Worm (Caenorhabditis elegans) whole organism, late embryonic: Measurements from ENCODE around the gene ccr-4.
A peak's percentile ranks its signal among the peaks of the same experiment; 100 is the strongest.

Source experiments
- C08G9.2 ChIP-seq: sonication (generic microtip); optimal IDR thresholded peaks from 2 replicates; lab custom pipeline; 2016; ENCODE audit warnings: mild to moderate bottlenecking, missing genetic modification characterization, moderate library complexity, missing compliant biosample characterization
- C38D4.7 ChIP-seq: fragments of 200-800 bp; sonication (Bioruptor generic); optimal IDR thresholded peaks from 2 replicates; lab custom pipeline; 2018; ENCODE audit warnings: mild to moderate bottlenecking, missing genetic modification characterization, moderate library complexity, missing compliant biosample characterization
- F13H6.1 ChIP-seq: sonication (generic microtip); optimal IDR thresholded peaks from 2 replicates; lab custom pipeline; 2016; ENCODE audit warnings: missing genetic modification characterization, missing compliant biosample characterization
- K02D7.2 ChIP-seq: sonication (generic microtip); optimal IDR thresholded peaks from 2 replicates; lab custom pipeline; 2017; ENCODE audit warnings: mild to moderate bottlenecking, missing genetic modification characterization, missing compliant biosample characterization
- K09A11.1 ChIP-seq: sonication (generic microtip); optimal IDR thresholded peaks from 2 replicates; lab custom pipeline; 2017; ENCODE audit warnings: antibody characterized with exemption, mild to moderate bottlenecking, missing genetic modification characterization, missing compliant biosample characterization; ENCODE audit not compliant: insufficient read depth
- T23F11.4 ChIP-seq: fragments of 200-800 bp; sonication (Bioruptor generic); optimal IDR thresholded peaks from 2 replicates; lab custom pipeline; 2018; ENCODE audit warnings: mild to moderate bottlenecking, missing genetic modification characterization, missing compliant biosample characterization
- ahr-1 ChIP-seq: sonication (generic microtip); optimal IDR thresholded peaks from 2 replicates; lab custom pipeline; 2016; ENCODE audit warnings: missing genetic modification characterization, missing compliant biosample characterization
- ceh-18 ChIP-seq: sonication (generic microtip); optimal IDR thresholded peaks from 2 replicates; lab custom pipeline; 2016; ENCODE audit warnings: missing genetic modification characterization, missing compliant biosample characterization
- ceh-19 ChIP-seq: fragments of 200-800 bp; sonication (Bioruptor generic); optimal IDR thresholded peaks from 2 replicates; lab custom pipeline; 2018; ENCODE audit warnings: mild to moderate bottlenecking, missing genetic modification characterization, missing compliant biosample characterization
- ceh-24 ChIP-seq: sonication (generic microtip); optimal IDR thresholded peaks from 2 replicates; lab custom pipeline; 2016; ENCODE audit warnings: mild to moderate bottlenecking, missing genetic modification characterization, missing compliant biosample characterization
- ceh-30 ChIP-seq: fragments of 150-350 bp; optimal IDR thresholded peaks from 2 replicates; lab custom pipeline; 2014; ENCODE audit warnings: missing biosample characterization, missing genetic modification characterization
- ceh-31 ChIP-seq: sonication (generic microtip); optimal IDR thresholded peaks from 2 replicates; lab custom pipeline; 2016; ENCODE audit warnings: missing genetic modification characterization, missing compliant biosample characterization
- ceh-34 ChIP-seq: sonication (generic microtip); optimal IDR thresholded peaks from 2 replicates; lab custom pipeline; 2016; ENCODE audit warnings: mild to moderate bottlenecking, missing genetic modification characterization, missing compliant biosample characterization
- ceh-48 ChIP-seq: sonication (generic microtip); optimal IDR thresholded peaks from 2 replicates; lab custom pipeline; 2016; ENCODE audit warnings: missing genetic modification characterization, inconsistent platforms, missing compliant biosample characterization
- ceh-6 ChIP-seq: fragments of 200-800 bp; sonication (Bioruptor generic); optimal IDR thresholded peaks from 2 replicates; lab custom pipeline; 2018; ENCODE audit warnings: mild to moderate bottlenecking, missing genetic modification characterization, missing compliant biosample characterization
- ceh-9 ChIP-seq: sonication (generic microtip); optimal IDR thresholded peaks from 2 replicates; lab custom pipeline; 2016; ENCODE audit warnings: mild to moderate bottlenecking, missing genetic modification characterization, inconsistent platforms, missing compliant biosample characterization
- che-1 ChIP-seq: sonication (generic microtip); optimal IDR thresholded peaks from 2 replicates; lab custom pipeline; 2016; ENCODE audit warnings: mild to moderate bottlenecking, missing genetic modification characterization, missing compliant biosample characterization
- dve-1 ChIP-seq: sonication (generic microtip); optimal IDR thresholded peaks from 2 replicates; lab custom pipeline; 2017; ENCODE audit warnings: antibody characterized with exemption, mild to moderate bottlenecking, missing genetic modification characterization, missing compliant biosample characterization
- ets-4 ChIP-seq: sonication (generic microtip); optimal IDR thresholded peaks from 2 replicates; lab custom pipeline; 2016; ENCODE audit warnings: missing genetic modification characterization, missing compliant biosample characterization
- eyg-1 ChIP-seq: sonication (generic microtip); optimal IDR thresholded peaks from 2 replicates; lab custom pipeline; 2016; ENCODE audit warnings: missing genotype, missing genetic modification characterization, missing compliant biosample characterization
- fax-1 ChIP-seq: sonication (generic microtip); optimal IDR thresholded peaks from 2 replicates; lab custom pipeline; 2016; ENCODE audit warnings: missing genotype, missing genetic modification characterization, missing compliant biosample characterization
- fkh-6 ChIP-seq: sonication (generic microtip); optimal IDR thresholded peaks from 2 replicates; lab custom pipeline; 2016; ENCODE audit warnings: missing genetic modification characterization, missing compliant biosample characterization
- gmeb-2 ChIP-seq: sonication (generic microtip); optimal IDR thresholded peaks from 2 replicates; lab custom pipeline; 2016; ENCODE audit warnings: missing genetic modification characterization, inconsistent platforms, missing compliant biosample characterization
- hlh-13 ChIP-seq: fragments of 200-800 bp; sonication (Bioruptor generic); optimal IDR thresholded peaks from 2 replicates; lab custom pipeline; 2018; ENCODE audit warnings: mild to moderate bottlenecking, missing genetic modification characterization, missing compliant biosample characterization
- hlh-15 ChIP-seq: sonication (generic microtip); optimal IDR thresholded peaks from 2 replicates; lab custom pipeline; 2016; ENCODE audit warnings: missing genetic modification characterization, missing compliant biosample characterization
- hlh-30 ChIP-seq: sonication (generic microtip); optimal IDR thresholded peaks from 2 replicates; lab custom pipeline; 2017; ENCODE audit warnings: antibody characterized with exemption, missing genetic modification characterization, missing compliant biosample characterization; ENCODE audit not compliant: insufficient read depth
- hlh-6 ChIP-seq: sonication (generic microtip); optimal IDR thresholded peaks from 2 replicates; lab custom pipeline; 2016; ENCODE audit warnings: missing genotype, missing genetic modification characterization, missing compliant biosample characterization
- hlh-8 ChIP-seq: sonication (generic microtip); optimal IDR thresholded peaks from 2 replicates; lab custom pipeline; 2016; ENCODE audit warnings: missing genotype, missing genetic modification characterization, missing compliant biosample characterization
- madf-2 ChIP-seq: sonication (generic microtip); optimal IDR thresholded peaks from 2 replicates; lab custom pipeline; 2017; ENCODE audit warnings: missing genetic modification characterization, missing compliant biosample characterization
- mec-3 ChIP-seq: sonication (generic microtip); optimal IDR thresholded peaks from 2 replicates; lab custom pipeline; 2016; ENCODE audit warnings: borderline replicate concordance, missing genetic modification characterization, missing compliant biosample characterization
- nfya-1 ChIP-seq: sonication (generic microtip); optimal IDR thresholded peaks from 2 replicates; lab custom pipeline; 2017; ENCODE audit warnings: missing genetic modification characterization, mild to moderate bottlenecking, missing compliant biosample characterization, antibody characterized with exemption, moderate library complexity
- nhr-11 ChIP-seq: fragments of 150-350 bp; optimal IDR thresholded peaks from 2 replicates; lab custom pipeline; 2014; ENCODE audit warnings: missing biosample characterization, missing genetic modification characterization
- nhr-232 ChIP-seq: sonication (generic microtip); optimal IDR thresholded peaks from 2 replicates; lab custom pipeline; 2016; ENCODE audit warnings: missing genetic modification characterization, missing compliant biosample characterization
- odd-2 ChIP-seq: sonication (generic microtip); optimal IDR thresholded peaks from 2 replicates; lab custom pipeline; 2017; ENCODE audit warnings: antibody characterized with exemption, mild to moderate bottlenecking, missing genetic modification characterization, missing compliant biosample characterization
- pat-9 ChIP-seq: fragments of 200-800 bp; sonication (Bioruptor generic); optimal IDR thresholded peaks from 2 replicates; lab custom pipeline; 2018; ENCODE audit warnings: mild to moderate bottlenecking, missing genetic modification characterization, moderate library complexity, missing compliant biosample characterization
- pax-1 ChIP-seq: fragments of 150-350 bp; optimal IDR thresholded peaks from 2 replicates; lab custom pipeline; 2014; ENCODE audit warnings: missing biosample characterization, missing genetic modification characterization
- pha-4 ChIP-seq: fragments of 150-350 bp; optimal IDR thresholded peaks from 2 replicates; lab custom pipeline; 2018; ENCODE audit warnings: missing biosample characterization, missing genetic modification reagents, missing genetic modification characterization
- pros-1 ChIP-seq: fragments of 150-350 bp; optimal IDR thresholded peaks from 2 replicates; lab custom pipeline; 2014; ENCODE audit warnings: missing biosample characterization, missing genetic modification reagents, missing genetic modification characterization
- rnt-1 ChIP-seq: sonication (generic microtip); optimal IDR thresholded peaks from 2 replicates; lab custom pipeline; 2016; ENCODE audit warnings: missing genetic modification characterization, missing compliant biosample characterization
- sdc-2 ChIP-seq: sonication (generic microtip); optimal IDR thresholded peaks from 2 replicates; lab custom pipeline; 2016; ENCODE audit warnings: missing genotype, missing genetic modification characterization, missing compliant biosample characterization
- sox-2 ChIP-seq: fragments of 200-800 bp; sonication (Bioruptor generic); IDR thresholded peaks from 2 replicates; pipeline ENCODE4 v1.3.6; 2022; ENCODE audit warnings: missing genetic modification reagents, missing genetic modification characterization, missing compliant biosample characterization
- sox-4 ChIP-seq: sonication (generic microtip); optimal IDR thresholded peaks from 2 replicates; lab custom pipeline; 2017; ENCODE audit warnings: mild to moderate bottlenecking, missing genetic modification characterization, inconsistent platforms, missing compliant biosample characterization
- syd-9 ChIP-seq: sonication (generic microtip); optimal IDR thresholded peaks from 2 replicates; lab custom pipeline; 2016; ENCODE audit warnings: mild to moderate bottlenecking, missing genetic modification characterization, moderate library complexity, missing compliant biosample characterization
- tbx-7 ChIP-seq: sonication (generic microtip); optimal IDR thresholded peaks from 2 replicates; lab custom pipeline; 2016; ENCODE audit warnings: missing genotype, missing genetic modification characterization, missing compliant biosample characterization
- ttx-3 ChIP-seq: sonication (generic microtip); optimal IDR thresholded peaks from 2 replicates; lab custom pipeline; 2016; ENCODE audit warnings: missing genetic modification reagents, missing genetic modification characterization, missing compliant biosample characterization
- unc-86 ChIP-seq: sonication (generic microtip); optimal IDR thresholded peaks from 2 replicates; lab custom pipeline; 2016; ENCODE audit warnings: missing genetic modification characterization, missing compliant biosample characterization
- zip-5 ChIP-seq: sonication (generic microtip); optimal IDR thresholded peaks from 2 replicates; lab custom pipeline; 2016; ENCODE audit warnings: missing genetic modification characterization, missing compliant biosample characterization
- ztf-16 ChIP-seq: sonication (generic microtip); optimal IDR thresholded peaks from 2 replicates; lab custom pipeline; 2017; ENCODE audit warnings: missing genetic modification characterization, missing compliant biosample characterization

Gene ccr-4

ce11 chrIV:12414601-12415000 is 53.3 kb downstream of the ccr-4 start:
- TF ChIP-seq nhr-11 (tag; lab: Kevin White, UChicago) (no peak), hlh-8 (tag; lab: Kevin White, UChicago) (no peak), ceh-30 (tag; lab: Kevin White, UChicago) (no peak), pha-4 (no peak), K02D7.2 (tag; lab: Kevin White, UChicago) (no peak), rnt-1 (tag; lab: Kevin White, UChicago) (no peak), C08G9.2 (tag; lab: Kevin White, UChicago) (no peak), ceh-34 (tag; lab: Kevin White, UChicago) (no peak), dve-1 (tag; lab: Kevin White, UChicago) (no peak), nfya-1 (no peak)
- TF ChIP-seq, all 69 proteins: peak for 0

ce11 chrIV:12416629-12417404 is 55.5 kb downstream of the ccr-4 start:
- TF ChIP-seq C08G9.2 (tag; lab: Kevin White, UChicago) (no peak), ttx-3 (tag; lab: Kevin White, UChicago) (no peak), ceh-31 (tag; lab: Kevin White, UChicago) (no peak), hlh-30 (tag; lab: Kevin White, UChicago) (no peak), unc-86 (no peak), K02D7.2 (tag; lab: Kevin White, UChicago) (no peak), hlh-15 (tag; lab: Kevin White, UChicago) (no peak), eyg-1 (tag; lab: Kevin White, UChicago) (no peak), nhr-232 (tag; lab: Kevin White, UChicago) (peak; percentile 8), sdc-2 (tag; lab: Kevin White, UChicago) (no peak), T23F11.4 (GFP tag; lab: Kevin White, UChicago) (no peak), pax-1 (tag; lab: Kevin White, UChicago) (no peak), sox-2 (no peak), ceh-24 (tag; lab: Kevin White, UChicago) (no peak), fax-1 (no peak), pat-9 (tag; lab: Kevin White, UChicago) (no peak), hlh-13 (GFP tag; lab: Kevin White, UChicago) (peak; percentile 31), dve-1 (tag; lab: Kevin White, UChicago) (peak; percentile 22), ztf-16 (tag; lab: Kevin White, UChicago) (no peak), hlh-8 (tag; lab: Kevin White, UChicago) (no peak), hlh-6 (tag; lab: Kevin White, UChicago) (peak; percentile 44), rnt-1 (tag; lab: Kevin White, UChicago) (no peak), gmeb-2 (tag; lab: Kevin White, UChicago) (no peak), pros-1 (no peak), tbx-7 (tag; lab: Kevin White, UChicago) (no peak), K09A11.1 (tag; lab: Kevin White, UChicago) (no peak), ets-4 (no peak), pha-4 (no peak), syd-9 (tag; lab: Kevin White, UChicago) (no peak), sox-4 (no peak), ceh-34 (tag; lab: Kevin White, UChicago) (no peak), ceh-30 (tag; lab: Kevin White, UChicago) (no peak), ceh-18 (no peak), F13H6.1 (no peak), ceh-6 (no peak), mec-3 (tag; lab: Kevin White, UChicago) (no peak), che-1 (tag; lab: Kevin White, UChicago) (peak; percentile 34), ceh-19 (GFP tag; lab: Kevin White, UChicago) (peak; percentile 46), fkh-6 (tag; lab: Kevin White, UChicago) (no peak), C38D4.7 (peak; percentile 40), odd-2 (tag; lab: Kevin White, UChicago) (no peak), zip-5 (tag; lab: Kevin White, UChicago) (no peak), ceh-48 (tag; lab: Kevin White, UChicago) (no peak), madf-2 (tag; lab: Kevin White, UChicago) (no peak), nfya-1 (no peak), ahr-1 (tag; lab: Kevin White, UChicago) (no peak), ceh-9 (tag; lab: Kevin White, UChicago) (no peak)
